Fruit fly (Drosophila melanogaster) whole organism, adult: ENCODE measurements around the gene CG33667.

ENCODE experiments used
- CG14711 ChIP-seq: fragments of 200-800 bp; sonication (Bioruptor generic); optimal IDR thresholded peaks from 2 replicates; lab custom pipeline; 2018; ENCODE audit warnings: missing biosample characterization, mild to moderate bottlenecking, missing genetic modification characterization, moderate library complexity
- CG5204 ChIP-seq: fragments of 200-800 bp; sonication (Bioruptor generic); optimal IDR thresholded peaks from 2 replicates; lab custom pipeline; 2016; ENCODE audit warnings: missing biosample characterization, missing genetic modification characterization
- CG7101 ChIP-seq: fragments of 200-800 bp; sonication (Bioruptor generic); optimal IDR thresholded peaks from 2 replicates; lab custom pipeline; 2018; ENCODE audit warnings: missing biosample characterization, mild to moderate bottlenecking, missing genetic modification characterization, moderate library complexity
- cnc ChIP-seq, 2 experiments: fragments of >200 bp; optimal IDR thresholded peaks; 2 replicates each; lab custom pipeline; 2017
- kay ChIP-seq: fragments of 200-800 bp; sonication (Bioruptor generic); peaks from one replicate; lab custom pipeline; 2016; ENCODE audit warnings: missing biosample characterization, missing genetic modification characterization, borderline replicate concordance

dm6 chrX:6439495-6439894, 32.7 kb downstream of the CG33667 start:
- TF ChIP-seq CG14711 (no peak), kay (GFP tag; lab: Kevin White, UChicago) (no peak), CG7101 (no peak), CG5204 (GFP tag; lab: Kevin White, UChicago) (no peak), cnc (optimal IDR thresholded peaks at IDR 0.05; lab: Kevin White, UChicago) (no peak)
